Worm (Caenorhabditis elegans) whole organism, midembryonic: ENCODE data around the gene srd-45.
"Not testable (repeated sequence)": the region's sequence is repeated elsewhere in the genome, so short reads cannot be mapped to it uniquely, and the experiment has no call there.

Experiments used
- klf-2 ChIP-seq: fragments of 200-800 bp; sonication (Bioruptor generic); conservative IDR thresholded peaks from 2 replicates; pipeline ENCODE4 v1.3.6; 2022; ENCODE audit warnings: missing genetic modification reagents, missing genetic modification characterization, missing compliant biosample characterization
- ref-1 ChIP-seq: fragments of 200-800 bp; sonication (Bioruptor generic); conservative IDR thresholded peaks from 2 replicates; pipeline ENCODE4 v1.3.6; 2022; ENCODE audit warnings: missing genetic modification reagents, missing genetic modification characterization, missing compliant biosample characterization
- ztf-29 ChIP-seq: fragments of 200-800 bp; sonication (Bioruptor generic); IDR thresholded peaks from 2 replicates; pipeline ENCODE4 v1.3.6; 2022; ENCODE audit warnings: missing genetic modification reagents, missing genetic modification characterization, missing compliant biosample characterization

DNA sequence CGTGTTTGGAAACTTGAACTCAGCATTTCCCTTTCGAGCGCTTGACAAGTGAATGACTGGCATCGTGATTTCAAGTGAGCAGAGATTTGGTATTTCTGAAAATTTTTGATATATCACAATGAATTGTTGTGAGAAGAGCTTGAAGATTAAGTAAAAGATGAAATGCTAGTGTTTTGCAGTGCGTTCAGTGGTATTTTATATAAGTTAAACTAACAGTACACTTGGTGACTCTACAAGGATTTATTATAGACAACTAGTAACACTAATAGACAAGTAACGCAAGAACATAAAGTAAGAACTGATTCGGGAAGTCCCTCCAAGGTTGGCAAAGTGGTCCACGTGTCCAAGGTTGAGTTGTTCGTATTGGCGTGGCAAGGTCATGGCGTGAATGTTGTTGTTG lies 26.0 kb upstream of the srd-45 start, which contains the start of gene dot-1.3:
- TF ChIP-seq klf-2; ztf-29 (GFP tag; lab: Robert Waterston, UW); ref-1: not testable (repeated sequence)
